ENCODE assay signal across 4 worm cellular contexts in the genomic region with DNA sequence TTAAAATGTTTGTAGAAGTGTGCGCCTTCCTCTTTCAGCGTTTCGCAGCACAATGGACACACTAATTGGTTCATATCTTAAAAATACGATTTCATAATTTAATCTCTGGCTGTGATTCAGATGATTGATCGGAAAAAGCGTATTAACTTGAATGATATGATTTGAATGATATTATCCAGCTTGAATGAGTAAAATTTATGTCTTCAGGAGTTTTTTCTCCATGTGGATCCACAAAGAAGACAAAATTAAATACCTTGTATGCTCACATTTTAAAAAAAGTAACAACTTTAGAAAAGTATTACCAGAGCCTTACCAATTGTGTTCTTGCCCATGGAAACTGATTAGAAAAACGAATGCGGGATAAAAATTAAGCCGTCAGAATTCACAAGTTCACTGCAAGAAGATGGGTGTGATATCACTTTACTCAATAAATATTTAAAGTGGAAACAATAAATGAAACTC.
A peak's percentile ranks its signal among the peaks of the same experiment; 100 is the strongest.
TF ChIP-seq lines count a peak whose summit lies in the region.

A gene (minus strand): TSS at position 76 of the 462 bp plus-strand sequence.

TF ChIP-seq in whole organism, L1 larva, 84 proteins besides CTCF, POLR2A, EP300 and RAD21 (continued from another document):
- TF ChIP-seq blmp-1 (tag; optimal IDR thresholded peaks at IDR 0.05; lab: Kevin White, UChicago): no peak
- peak in 1 of 3 experiments; percentile 6 for TF ChIP-seq dpl-1 (GFP tag; optimal IDR thresholded peaks at IDR 0.05; lab: Kevin White, UChicago)
- peak; percentile 5 for TF ChIP-seq nhr-90 (tag; optimal IDR thresholded peaks at IDR 0.05; lab: Kevin White, UChicago; ENCODE audit: poor library complexity)
- TF ChIP-seq nhr-20 (tag; optimal IDR thresholded peaks at IDR 0.05; lab: Kevin White, UChicago): peak; percentile 7
- no peak for TF ChIP-seq nhr-85 (tag; lab: Kevin White, UChicago)
- TF ChIP-seq nhr-71 (tag; optimal IDR thresholded peaks at IDR 0.05; lab: Kevin White, UChicago): peak; percentile 57
- no peak for TF ChIP-seq lin-15B (tag; optimal IDR thresholded peaks at IDR 0.05; lab: Kevin White, UChicago)
- TF ChIP-seq ama-1 (optimal IDR thresholded peaks at IDR 0.05; lab: Kevin White, UChicago): peak; percentile 87
- no peak for TF ChIP-seq C04F5.9 (tag; optimal IDR thresholded peaks at IDR 0.05; lab: Kevin White, UChicago)
- no peak for TF ChIP-seq hlh-4 (tag; optimal IDR thresholded peaks at IDR 0.05; lab: Kevin White, UChicago)
- TF ChIP-seq lin-13 (GFP tag; optimal IDR thresholded peaks at IDR 0.05; lab: Kevin White, UChicago): no peak
- no peak for TF ChIP-seq ceh-82 (tag; optimal IDR thresholded peaks at IDR 0.05; lab: Kevin White, UChicago)
- TF ChIP-seq nhr-47 (tag; optimal IDR thresholded peaks at IDR 0.05; lab: Kevin White, UChicago): no peak
TF ChIP-seq in whole organism, L1 larva: peak in this region for 11.

TF ChIP-seq in whole organism, L2 larva, 48 proteins besides CTCF, POLR2A, EP300 and RAD21 (continued from another document):
- TF ChIP-seq ama-1 (optimal IDR thresholded peaks at IDR 0.05; lab: Kevin White, UChicago) (peak; percentile 37), R02D3.7 (tag; optimal IDR thresholded peaks at IDR 0.05; lab: Kevin White, UChicago) (no peak), nhr-77 (tag; optimal IDR thresholded peaks at IDR 0.05; lab: Kevin White, UChicago) (no peak), crh-2 (tag; optimal IDR thresholded peaks at IDR 0.05; lab: Kevin White, UChicago) (peak; percentile 38), nhr-237 (tag; optimal IDR thresholded peaks at IDR 0.05; lab: Kevin White, UChicago) (no peak), lsy-2 (tag; optimal IDR thresholded peaks at IDR 0.05; lab: Kevin White, UChicago) (peak in 1 of 2 experiments; percentile 49), elt-3 (tag; optimal IDR thresholded peaks at IDR 0.05; lab: Kevin White, UChicago) (no peak), ceh-16 (tag; optimal IDR thresholded peaks at IDR 0.05; lab: Kevin White, UChicago) (no peak)

TF ChIP-seq in whole organism, L4 larva, 104 proteins besides CTCF, POLR2A, EP300 and RAD21 (continued from another document):
- TF ChIP-seq rbr-2 (tag; optimal IDR thresholded peaks at IDR 0.05; lab: Kevin White, UChicago): no peak
- no peak for TF ChIP-seq zip-2 (tag; optimal IDR thresholded peaks at IDR 0.05; lab: Kevin White, UChicago)
- TF ChIP-seq T20F7.1 (GFP tag; optimal IDR thresholded peaks at IDR 0.05; lab: Kevin White, UChicago): peak; percentile 3
- 0 out of 2 replicates have a peak, but pooled peaks have one; percentile 36 for TF ChIP-seq lin-1 (GFP tag; IDR thresholded peaks at IDR 0.05; lab: Robert Waterston, UW)
- peak; percentile 62; the same call in 1 of the 2 replicates for TF ChIP-seq T26A8.4 (GFP tag; IDR thresholded peaks at IDR 0.05; lab: Robert Waterston, UW)
- peak; percentile 9 for TF ChIP-seq ama-1 (optimal IDR thresholded peaks at IDR 0.05; lab: Kevin White, UChicago)
- TF ChIP-seq duxl-1 (tag; optimal IDR thresholded peaks at IDR 0.05; lab: Kevin White, UChicago; ENCODE audit: poor library complexity): no peak
- no peak for TF ChIP-seq hlh-11 (tag; optimal IDR thresholded peaks at IDR 0.05; lab: Kevin White, UChicago)
- no peak for TF ChIP-seq lim-7 (GFP tag; IDR thresholded peaks at IDR 0.05; lab: Robert Waterston, UW)
- no peak for TF ChIP-seq zfp-2 (tag; optimal IDR thresholded peaks at IDR 0.05; lab: Kevin White, UChicago)
- no peak for TF ChIP-seq dpl-1 (GFP tag; optimal IDR thresholded peaks at IDR 0.05; lab: Kevin White, UChicago)
- peak in 1 of 2 experiments; percentile 49 for TF ChIP-seq lsy-2 (tag; optimal IDR thresholded peaks at IDR 0.05; lab: Kevin White, UChicago)
- TF ChIP-seq F49E8.2 (tag; optimal IDR thresholded peaks at IDR 0.05; lab: Kevin White, UChicago; ENCODE audit: borderline replicate concordance): peak; percentile 81
- TF ChIP-seq lin-38 (GFP tag; IDR thresholded peaks at IDR 0.05; lab: Robert Waterston, UW): peak; percentile 54

TF ChIP-seq in whole organism, young adult, 124 proteins besides CTCF, POLR2A, EP300 and RAD21 (continued from another document):
- TF ChIP-seq ceh-40 (GFP tag; IDR thresholded peaks at IDR 0.05; lab: Robert Waterston, UW) (no peak), B0261.1 (tag; optimal IDR thresholded peaks at IDR 0.05; lab: Kevin White, UChicago) (peak; percentile 2), unc-130 (GFP tag; optimal IDR thresholded peaks at IDR 0.05; lab: Kevin White, UChicago) (peak; percentile 10), madf-3 (GFP tag; IDR thresholded peaks at IDR 0.05; lab: Robert Waterston, UW) (0 out of 2 replicates have a peak, but pooled peaks have one; percentile 51), F57C9.4 (tag; optimal IDR thresholded peaks at IDR 0.05; lab: Kevin White, UChicago) (no peak), hsf-1 (GFP tag; IDR thresholded peaks at IDR 0.05; lab: Robert Waterston, UW) (peak; percentile 52; the same call in 1 of the 2 replicates), ztf-26 (tag; optimal IDR thresholded peaks at IDR 0.05; lab: Kevin White, UChicago) (peak; percentile 12), ztf-3 (GFP tag; optimal IDR thresholded peaks at IDR 0.05; lab: Kevin White, UChicago) (no peak), snpc-4 (GFP tag; optimal IDR thresholded peaks at IDR 0.05; lab: Kevin White, UChicago) (no peak), snpc-4 (tag; optimal IDR thresholded peaks at IDR 0.05; lab: Kevin White, UChicago) (peak in 1 of 4 experiments; percentile 29), lsy-27 (tag; optimal IDR thresholded peaks at IDR 0.05; lab: Kevin White, UChicago; ENCODE audit: borderline replicate concordance, insufficient read depth) (no peak), cebp-1 (GFP tag; IDR thresholded peaks at IDR 0.05; lab: Robert Waterston, UW) (no peak), cebp-1 (tag; optimal IDR thresholded peaks at IDR 0.05; lab: Kevin White, UChicago) (peak; percentile 38), pbrm-1 (GFP tag; IDR thresholded peaks at IDR 0.05; lab: Robert Waterston, UW) (no peak), lin-26 (GFP tag; IDR thresholded peaks at IDR 0.05; lab: Robert Waterston, UW) (no peak), aptf-2 (GFP tag; conservative IDR thresholded peaks at IDR 0.05; lab: Robert Waterston, UW) (no peak), attf-6 (GFP tag; IDR thresholded peaks at IDR 0.05; lab: Robert Waterston, UW) (0 out of 2 replicates have a peak, but pooled peaks have one; percentile 47), let-607 (tag; optimal IDR thresholded peaks at IDR 0.05; lab: Kevin White, UChicago) (no peak), ama-1 (optimal IDR thresholded peaks at IDR 0.05; lab: Kevin White, UChicago) (peak; percentile 37), ama-1 (GFP tag; optimal IDR thresholded peaks at IDR 0.05; lab: Kevin White, UChicago) (peak in 1 of 2 experiments; percentile 5), somi-1 (GFP tag; optimal IDR thresholded peaks at IDR 0.05; lab: Kevin White, UChicago) (no peak), F55B11.4 (tag; optimal IDR thresholded peaks at IDR 0.05; lab: Kevin White, UChicago; ENCODE audit: borderline replicate concordance, insufficient read depth) (no peak), aptf-3 (GFP tag; IDR thresholded peaks at IDR 0.05; lab: Robert Waterston, UW) (0 out of 2 replicates have a peak, but pooled peaks have one; percentile 22), mel-28 (tag; optimal IDR thresholded peaks at IDR 0.05; lab: Kevin White, UChicago; ENCODE audit: borderline replicate concordance) (no peak), hlh-12 (tag; optimal IDR thresholded peaks at IDR 0.05; lab: Kevin White, UChicago) (no peak), bed-2 (GFP tag; IDR thresholded peaks at IDR 0.05; lab: Robert Waterston, UW) (no peak), die-1 (tag; optimal IDR thresholded peaks at IDR 0.05; lab: Kevin White, UChicago) (peak; percentile 32), snpc-3.4 (tag; optimal IDR thresholded peaks at IDR 0.05; lab: Kevin White, UChicago) (no peak), hmg-20 (GFP tag; IDR thresholded peaks at IDR 0.05; lab: Robert Waterston, UW) (no peak), fkh-3 (tag; optimal IDR thresholded peaks at IDR 0.05; lab: Kevin White, UChicago) (no peak), rcor-1 (GFP tag; IDR thresholded peaks at IDR 0.05; lab: Robert Waterston, UW) (peak; percentile 38), T07F8.4 (tag; optimal IDR thresholded peaks at IDR 0.05; lab: Kevin White, UChicago) (no peak), sptf-2 (GFP tag; optimal IDR thresholded peaks at IDR 0.05; lab: Kevin White, UChicago) (no peak), ztf-18 (tag; optimal IDR thresholded peaks at IDR 0.05; lab: Kevin White, UChicago) (no peak), mes-4 (tag; optimal IDR thresholded peaks at IDR 0.05; lab: Kevin White, UChicago) (no peak), Y95B8A.8 (GFP tag; IDR thresholded peaks at IDR 0.05; lab: Robert Waterston, UW) (no peak), egl-44 (GFP tag; IDR thresholded peaks at IDR 0.05; lab: Robert Waterston, UW) (no peak), nfya-1 (tag; optimal IDR thresholded peaks at IDR 0.05; lab: Kevin White, UChicago; ENCODE audit: borderline replicate concordance, insufficient read depth) (no peak), dpff-1 (tag; optimal IDR thresholded peaks at IDR 0.05; lab: Kevin White, UChicago) (peak; percentile 41), dox-1 (GFP tag; IDR thresholded peaks at IDR 0.05; lab: Robert Waterston, UW) (peak; percentile 19; the same call in 1 of the 2 replicates), B0336.3 (GFP tag; IDR thresholded peaks at IDR 0.05; lab: Robert Waterston, UW) (peak; percentile 72), sea-2 (GFP tag; IDR thresholded peaks at IDR 0.05; lab: Robert Waterston, UW) (no peak), attf-3 (GFP tag; conservative IDR thresholded peaks at IDR 0.05; lab: Robert Waterston, UW) (no peak), F49E8.2 (tag; optimal IDR thresholded peaks at IDR 0.05; lab: Kevin White, UChicago; ENCODE audit: insufficient read depth) (peak; percentile 75), xnd-1 (tag; optimal IDR thresholded peaks at IDR 0.05; lab: Kevin White, UChicago) (no peak), Y67H2A.10 (GFP tag; conservative IDR thresholded peaks at IDR 0.05; lab: Robert Waterston, UW) (no peak), madf-6 (GFP tag; IDR thresholded peaks at IDR 0.05; lab: Robert Waterston, UW) (peak; percentile 65), snpc-1.1 (tag; optimal IDR thresholded peaks at IDR 0.05; lab: Kevin White, UChicago; ENCODE audit: insufficient read depth) (peak; percentile 54), F37B4.10 (GFP tag; IDR thresholded peaks at IDR 0.05; lab: Robert Waterston, UW) (no peak), lir-1 (GFP tag; conservative IDR thresholded peaks at IDR 0.05; lab: Robert Waterston, UW) (no peak), nfyb-1 (GFP tag; IDR thresholded peaks at IDR 0.05; lab: Robert Waterston, UW) (0 out of 2 replicates have a peak, but pooled peaks have one; percentile 27), lin-54 (GFP tag; optimal IDR thresholded peaks at IDR 0.05; lab: Kevin White, UChicago) (peak; percentile 45), lsl-1 (GFP tag; optimal IDR thresholded peaks at IDR 0.05; lab: Kevin White, UChicago) (no peak), pha-4 (tag; optimal IDR thresholded peaks at IDR 0.05; lab: Kevin White, UChicago) (no peak), sdz-38 (tag; optimal IDR thresholded peaks at IDR 0.05; lab: Kevin White, UChicago) (no peak), tbp1 (GFP tag; optimal IDR thresholded peaks at IDR 0.05; lab: Kevin White, UChicago) (peak; percentile 13), repo-1 (tag; optimal IDR thresholded peaks at IDR 0.05; lab: Kevin White, UChicago) (peak; percentile 79), lag-1 (GFP tag; IDR thresholded peaks at IDR 0.05; lab: Robert Waterston, UW) (no peak), C06A6.2 (GFP tag; conservative IDR thresholded peaks at IDR 0.05; lab: Robert Waterston, UW) (no peak), rpc-1 (optimal IDR thresholded peaks at IDR 0.05; lab: Kevin White, UChicago) (no peak), rpc-1 (tag; optimal IDR thresholded peaks at IDR 0.05; lab: Kevin White, UChicago) (no peak), T26A5.8 (tag; optimal IDR thresholded peaks at IDR 0.05; lab: Kevin White, UChicago) (peak; percentile 30), hmg-1.2 (GFP tag; IDR thresholded peaks at IDR 0.05; lab: Robert Waterston, UW) (peak; percentile 18; the same call in 1 of the 2 replicates), athp-1 (tag; optimal IDR thresholded peaks at IDR 0.05; lab: Kevin White, UChicago) (peak; percentile 42)
